Worm (Caenorhabditis elegans) whole organism, L3 larva: Measurements from ENCODE around the gene K07F5.16.

Source experiments
- ceh-16 ChIP-seq: sonication (generic microtip); optimal IDR thresholded peaks from 2 replicates; lab custom pipeline; 2017; ENCODE audit warnings: missing biosample characterization, missing genetic modification characterization
- nhr-12 ChIP-seq: fragments of 150-350 bp; optimal IDR thresholded peaks from 2 replicates; lab custom pipeline; 2014; ENCODE audit warnings: missing biosample characterization, missing genetic modification characterization
- nhr-25 ChIP-seq: sonication (generic microtip); optimal IDR thresholded peaks from 2 replicates; lab custom pipeline; 2017; ENCODE audit warnings: missing biosample characterization, missing genetic modification characterization
- pqm-1 ChIP-seq: fragments of 150-350 bp; optimal IDR thresholded peaks from 2 replicates; lab custom pipeline; 2017; ENCODE audit warnings: missing biosample characterization, missing genetic modification characterization, inconsistent platforms
- snpc-4 ChIP-seq: fragments of 150-350 bp; optimal IDR thresholded peaks from 2 replicates; lab custom pipeline; 2014; ENCODE audit warnings: missing biosample characterization, missing genetic modification characterization
- ztf-11 ChIP-seq: fragments of 150-350 bp; optimal IDR thresholded peaks from 2 replicates; lab custom pipeline; 2014; ENCODE audit warnings: missing biosample characterization, missing genetic modification characterization

DNA sequence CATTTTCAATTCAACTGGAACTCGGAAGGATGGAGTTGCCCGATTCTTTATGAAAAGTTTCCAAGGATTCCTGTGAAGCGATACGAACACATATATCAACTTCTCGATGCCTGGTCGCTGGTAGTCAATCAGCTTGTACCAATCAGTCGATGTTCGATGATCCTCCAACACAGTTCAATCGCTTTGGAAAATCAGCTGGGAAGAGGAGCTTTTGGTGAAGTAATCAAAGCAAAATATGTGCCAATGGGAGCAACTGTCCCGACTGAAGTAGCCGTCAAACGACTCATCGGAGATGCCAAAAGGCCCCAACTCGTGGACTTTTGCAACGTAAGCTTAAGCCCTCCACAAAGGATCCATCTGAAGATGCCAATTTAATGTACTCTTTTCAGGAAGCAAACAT is 30.6 kb upstream of the K07F5.16 start:
- TF ChIP-seq ceh-16 (tag; lab: Kevin White, UChicago) (no peak), pqm-1 (tag; lab: Kevin White, UChicago) (no peak), snpc-4 (tag; lab: Kevin White, UChicago) (no peak), nhr-12 (no peak), ztf-11 (tag; lab: Kevin White, UChicago) (no peak), nhr-25 (tag; lab: Kevin White, UChicago) (no peak)
